Fruit fly (Drosophila melanogaster) whole organism, embryonic: ENCODE measurements around the gene CG42237.
A peak's percentile ranks its signal among the peaks of the same experiment; 100 is the strongest.

Source experiments
- Atf3 ChIP-seq: fragments of 200-800 bp; sonication (Bioruptor generic); optimal IDR thresholded peaks from 3 replicates; lab custom pipeline; 2016; ENCODE audit warnings: missing biosample characterization, missing genetic modification characterization
- CG10321 ChIP-seq: fragments of 200-800 bp; sonication (Bioruptor generic); IDR thresholded peaks from 2 replicates; pipeline ENCODE4 v1.3.6; 2022; ENCODE audit warnings: missing biosample characterization, missing genetic modification characterization
- CG10366 ChIP-seq: fragments of 200-800 bp; sonication (Bioruptor generic); IDR thresholded peaks from 2 replicates; pipeline ENCODE4 v1.3.6; 2022; ENCODE audit warnings: missing biosample characterization, missing genetic modification characterization
- CG10543 ChIP-seq: fragments of 200-800 bp; sonication (Bioruptor generic); optimal IDR thresholded peaks from 3 replicates; lab custom pipeline; 2017; ENCODE audit warnings: missing biosample characterization, mild to moderate bottlenecking, missing genetic modification characterization, moderate library complexity
- CG10959 ChIP-seq: fragments of 200-800 bp; sonication (Bioruptor generic); IDR thresholded peaks from 2 replicates; pipeline ENCODE4 v1.3.6; 2022; ENCODE audit warnings: missing biosample characterization, missing genetic modification characterization
- CG11093 ChIP-seq: fragments of 200-800 bp; sonication (Bioruptor generic); IDR thresholded peaks from 3 replicates; pipeline ENCODE4 v1.3.6; 2022; ENCODE audit warnings: missing biosample characterization, missing genetic modification characterization
- CG11456 ChIP-seq: fragments of 200-800 bp; sonication (Bioruptor generic); IDR thresholded peaks from 3 replicates; pipeline ENCODE4 v1.3.6; 2022; ENCODE audit warnings: missing biosample characterization, missing genetic modification characterization
- CG1233 ChIP-seq: fragments of 200-800 bp; sonication (Bioruptor generic); optimal IDR thresholded peaks from 4 replicates; lab custom pipeline; 2018; ENCODE audit warnings: missing biosample characterization, mild to moderate bottlenecking, missing genetic modification characterization
- CG13424 ChIP-seq: fragments of 200-800 bp; sonication (Bioruptor generic); optimal IDR thresholded peaks from 2 replicates; lab custom pipeline; 2019; ENCODE audit warnings: missing biosample characterization, mild to moderate bottlenecking, missing genetic modification characterization, moderate library complexity
- CG13624 ChIP-seq: fragments of 200-800 bp; sonication (Bioruptor generic); optimal IDR thresholded peaks from 2 replicates; lab custom pipeline; 2016; ENCODE audit warnings: missing biosample characterization, missing genetic modification characterization
- CG15011 ChIP-seq: fragments of 200-800 bp; sonication (Bioruptor generic); optimal IDR thresholded peaks from 3 replicates; lab custom pipeline; 2018; ENCODE audit warnings: missing biosample characterization, mild to moderate bottlenecking, missing genetic modification characterization
- CG18599 ChIP-seq: fragments of 200-800 bp; sonication (Bioruptor generic); optimal IDR thresholded peaks from 3 replicates; lab custom pipeline; 2017; ENCODE audit warnings: missing biosample characterization, missing genetic modification characterization, mild to moderate bottlenecking, moderate library complexity, missing genetic modification reagents
- CG32772 ChIP-seq: fragments of 200-800 bp; sonication (Bioruptor generic); IDR thresholded peaks from 2 replicates; pipeline ENCODE4 v1.3.6; 2022; ENCODE audit warnings: missing biosample characterization, missing genetic modification characterization
- CG4360 ChIP-seq: fragments of 200-800 bp; sonication (Bioruptor generic); IDR thresholded peaks from 2 replicates; pipeline ENCODE4 v1.3.6; 2022; ENCODE audit warnings: missing biosample characterization, missing genetic modification characterization
- CG4617 ChIP-seq: fragments of 200-800 bp; sonication (Bioruptor generic); optimal IDR thresholded peaks from 3 replicates; lab custom pipeline; 2016; ENCODE audit warnings: missing biosample characterization, missing genetic modification characterization, borderline replicate concordance
- CG6683 ChIP-seq: fragments of 200-800 bp; sonication (Bioruptor generic); optimal IDR thresholded peaks from 2 replicates; lab custom pipeline; 2017; ENCODE audit warnings: missing biosample characterization, mild to moderate bottlenecking, missing genetic modification characterization, missing genetic modification reagents
- CG6689 ChIP-seq: fragments of 200-800 bp; sonication (Bioruptor generic); IDR thresholded peaks from 2 replicates; pipeline ENCODE4 v1.3.6; 2022; ENCODE audit warnings: missing biosample characterization, missing genetic modification characterization
- CG7928 ChIP-seq: fragments of 200-800 bp; sonication (Bioruptor generic); optimal IDR thresholded peaks from 2 replicates; lab custom pipeline; 2017; ENCODE audit warnings: missing biosample characterization, mild to moderate bottlenecking, missing genetic modification characterization
- D ChIP-seq, 2 experiments: fragments of 200-800 bp in 1 of 2; fragments of >200 bp in 1 of 2; sonication (Bioruptor generic) in 1 of 2; optimal IDR thresholded peaks; 2 replicates in 1 of 2; 3 replicates in 1 of 2; lab custom pipeline; 2017; ENCODE audit warnings: mild to moderate bottlenecking in 1 of 2, missing biosample characterization in 1 of 2, missing genetic modification characterization in 1 of 2, missing genetic modification reagents in 1 of 2
- D19B ChIP-seq: fragments of 200-800 bp; sonication (Bioruptor generic); optimal IDR thresholded peaks from 2 replicates; lab custom pipeline; 2017; ENCODE audit warnings: missing biosample characterization, mild to moderate bottlenecking, missing genetic modification characterization
- Dad ChIP-seq: fragments of 200-800 bp; sonication (Bioruptor generic); optimal IDR thresholded peaks from 3 replicates; lab custom pipeline; 2016; ENCODE audit warnings: missing biosample characterization, missing genetic modification characterization
- Dip2 ChIP-seq: fragments of 200-800 bp; sonication (Bioruptor generic); IDR thresholded peaks from 2 replicates; pipeline ENCODE4 v1.3.6; 2022; ENCODE audit warnings: missing biosample characterization, missing genetic modification characterization
- Dref ChIP-seq: fragments of 200-800 bp; sonication (Bioruptor generic); IDR thresholded peaks from 2 replicates; pipeline ENCODE4 v1.3.6; 2022; ENCODE audit warnings: missing biosample characterization, missing genetic modification characterization
- Eip74EF ChIP-seq, 2 experiments: fragments of 200-800 bp in 1 of 2; fragments of >200 bp in 1 of 2; sonication (Bioruptor generic) in 1 of 2; optimal IDR thresholded peaks; 2 replicates each; lab custom pipeline; 2017 to 2019; ENCODE audit warnings: missing biosample characterization in 2 of 2, missing genetic modification characterization in 2 of 2, mild to moderate bottlenecking in 1 of 2, moderate library complexity in 1 of 2
- Ets97D ChIP-seq: fragments of 200-800 bp; sonication (Bioruptor generic); optimal IDR thresholded peaks from 3 replicates; lab custom pipeline; 2016; ENCODE audit warnings: missing biosample characterization, missing genetic modification characterization
- Gsc ChIP-seq: fragments of 200-800 bp; sonication (Bioruptor generic); IDR thresholded peaks from 2 replicates; pipeline ENCODE4 v1.3.6; 2022; ENCODE audit warnings: missing biosample characterization, missing genetic modification characterization
- HLHmδ ChIP-seq: fragments of 200-800 bp; sonication (Bioruptor generic); optimal IDR thresholded peaks from 2 replicates; lab custom pipeline; 2018; ENCODE audit warnings: missing biosample characterization, mild to moderate bottlenecking, missing genetic modification characterization, moderate library complexity
- Hand ChIP-seq: fragments of 200-800 bp; sonication (Bioruptor generic); optimal IDR thresholded peaks from 2 replicates; lab custom pipeline; 2017; ENCODE audit warnings: mild to moderate bottlenecking, missing biosample characterization, missing genetic modification reagents, missing genetic modification characterization
- HmgD ChIP-seq: fragments of 200-800 bp; sonication (Bioruptor generic); optimal IDR thresholded peaks from 3 replicates; lab custom pipeline; 2016; ENCODE audit warnings: missing biosample characterization, missing genetic modification characterization
- Hr51 ChIP-seq, 2 experiments: fragments of 200-800 bp; sonication (Bioruptor generic); optimal IDR thresholded peaks; 2 replicates in 1 of 2; 3 replicates in 1 of 2; lab custom pipeline; 2016 to 2018; ENCODE audit warnings: missing biosample characterization in 2 of 2, missing genetic modification characterization in 2 of 2, mild to moderate bottlenecking in 1 of 2, moderate library complexity in 1 of 2
- MTF-1 ChIP-seq: fragments of 200-800 bp; sonication (Bioruptor generic); optimal IDR thresholded peaks from 2 replicates; lab custom pipeline; 2018; ENCODE audit warnings: missing biosample characterization, mild to moderate bottlenecking, missing genetic modification characterization, borderline replicate concordance
- Ptx1 ChIP-seq: fragments of 200-800 bp; sonication (Bioruptor generic); IDR thresholded peaks from 2 replicates; pipeline ENCODE4 v1.3.6; 2022; ENCODE audit warnings: missing biosample characterization, missing genetic modification characterization
- Sox100B ChIP-seq: fragments of 200-800 bp; sonication (Bioruptor generic); optimal IDR thresholded peaks from 3 replicates; lab custom pipeline; 2018; ENCODE audit warnings: missing biosample characterization, mild to moderate bottlenecking, missing genetic modification characterization
- Spps ChIP-seq: fragments of 200-800 bp; sonication (Bioruptor generic); optimal IDR thresholded peaks from 2 replicates; lab custom pipeline; 2018; ENCODE audit warnings: missing biosample characterization, mild to moderate bottlenecking, missing genetic modification characterization
- ac ChIP-seq: fragments of 200-800 bp; sonication (Bioruptor generic); optimal IDR thresholded peaks from 3 replicates; lab custom pipeline; 2017; ENCODE audit warnings: missing biosample characterization, mild to moderate bottlenecking, missing genetic modification characterization
- bcd ChIP-seq: fragments of 200-800 bp; sonication (Bioruptor generic); optimal IDR thresholded peaks from 2 replicates; lab custom pipeline; 2017; ENCODE audit warnings: missing biosample characterization, mild to moderate bottlenecking, missing genetic modification characterization
- corto ChIP-seq: fragments of 200-800 bp; sonication (Bioruptor generic); optimal IDR thresholded peaks from 2 replicates; lab custom pipeline; 2016; ENCODE audit warnings: missing biosample characterization, mild to moderate bottlenecking, missing genetic modification characterization, moderate library complexity
- dm ChIP-seq: fragments of 200-800 bp; sonication (Bioruptor generic); optimal IDR thresholded peaks from 3 replicates; lab custom pipeline; 2016; ENCODE audit warnings: missing biosample characterization, missing genetic modification characterization
- dpn ChIP-seq, 2 experiments: fragments of 200-800 bp; sonication (Bioruptor generic); optimal IDR thresholded peaks; 3 replicates each; lab custom pipeline; 2016; ENCODE audit warnings: missing biosample characterization in 2 of 2, missing genetic modification characterization in 2 of 2
- fd102C ChIP-seq: fragments of 200-800 bp; sonication (Bioruptor generic); optimal IDR thresholded peaks from 2 replicates; lab custom pipeline; 2018; ENCODE audit warnings: missing biosample characterization, mild to moderate bottlenecking, missing genetic modification characterization, moderate library complexity
- gcm2 ChIP-seq: fragments of 200-800 bp; sonication (Bioruptor generic); optimal IDR thresholded peaks from 2 replicates; lab custom pipeline; 2016; ENCODE audit warnings: missing biosample characterization, missing genetic modification characterization
- grau ChIP-seq: fragments of 200-800 bp; optimal IDR thresholded peaks from 3 replicates; lab custom pipeline; 2019; ENCODE audit warnings: missing biosample characterization, mild to moderate bottlenecking, missing genetic modification characterization, moderate library complexity
- gt ChIP-seq: fragments of 200-800 bp; sonication (Bioruptor generic); IDR thresholded peaks from 2 replicates; pipeline ENCODE4 v1.3.6; 2022; ENCODE audit warnings: missing biosample characterization, missing genetic modification characterization
- lab ChIP-seq: fragments of 200-800 bp; sonication (Bioruptor generic); optimal IDR thresholded peaks from 3 replicates; lab custom pipeline; 2017; ENCODE audit warnings: missing biosample characterization, missing genetic modification characterization, mild to moderate bottlenecking, moderate library complexity, missing genetic modification reagents
- odd ChIP-seq: fragments of 200-800 bp; sonication (Bioruptor generic); optimal IDR thresholded peaks from 2 replicates; lab custom pipeline; 2017; ENCODE audit warnings: missing biosample characterization, mild to moderate bottlenecking, missing genetic modification characterization
- pnt ChIP-seq: fragments of 200-800 bp; sonication (Bioruptor generic); optimal IDR thresholded peaks from 3 replicates; lab custom pipeline; 2016; ENCODE audit warnings: missing biosample characterization, missing genetic modification characterization
- sd ChIP-seq: fragments of 200-800 bp; sonication (Bioruptor generic); optimal IDR thresholded peaks from 3 replicates; lab custom pipeline; 2018; ENCODE audit warnings: missing biosample characterization, mild to moderate bottlenecking, missing genetic modification characterization, moderate library complexity
- slou ChIP-seq: fragments of 200-800 bp; sonication (Bioruptor generic); optimal IDR thresholded peaks from 3 replicates; lab custom pipeline; 2016; ENCODE audit warnings: missing biosample characterization, missing genetic modification characterization
- slp2 ChIP-seq: fragments of 200-800 bp; sonication (Bioruptor generic); optimal IDR thresholded peaks from 2 replicates; lab custom pipeline; 2016; ENCODE audit warnings: missing biosample characterization, missing genetic modification characterization
- tll ChIP-seq, 2 experiments: fragments of 200-800 bp in 1 of 2; fragments of >200 bp in 1 of 2; sonication (Bioruptor generic) in 1 of 2; optimal IDR thresholded peaks; 2 replicates each; lab custom pipeline; 2017 to 2019; ENCODE audit warnings: missing biosample characterization in 2 of 2, missing genetic modification characterization in 2 of 2, mild to moderate bottlenecking in 1 of 2, moderate library complexity in 1 of 2

CG42237 gene

dm6 chrX:13143100-13143499 is 28.2 kb downstream of the CG42237 start (continued):
- no peak for TF ChIP-seq CG4360 (GFP tag; lab: Robert Waterston, UW)
- TF ChIP-seq CG32772 (GFP tag; lab: Robert Waterston, UW): 0 out of 2 replicates have a peak, but pooled peaks have one; percentile 35
- no peak for TF ChIP-seq sd (tag; lab: Kevin White, UChicago)
- peak in 1 of 2 experiments; percentile 78 for TF ChIP-seq Hr51 (GFP tag; optimal IDR thresholded peaks at IDR 0.05; lab: Kevin White, UChicago)
- TF ChIP-seq grau (tag; lab: Kevin White, UChicago): peak; percentile 35
- TF ChIP-seq Sox100B (GFP tag; lab: Kevin White, UChicago): peak; percentile 45
- no peak for TF ChIP-seq CG18599 (GFP tag; lab: Kevin White, UChicago)
- TF ChIP-seq odd (GFP tag; lab: Kevin White, UChicago): no peak
- TF ChIP-seq corto (GFP tag; lab: Kevin White, UChicago): no peak
- TF ChIP-seq CG11093 (GFP tag; lab: Robert Waterston, UW): no peak
- no peak for TF ChIP-seq tll (GFP tag; optimal IDR thresholded peaks at IDR 0.05; lab: Kevin White, UChicago)
- TF ChIP-seq pnt (GFP tag; lab: Kevin White, UChicago): no peak
- no peak for TF ChIP-seq Spps (tag; lab: Kevin White, UChicago)
- TF ChIP-seq Eip74EF (GFP tag; optimal IDR thresholded peaks at IDR 0.05; lab: Kevin White, UChicago): no peak
- no peak for TF ChIP-seq HLHmδ (GFP tag; lab: Kevin White, UChicago)
- TF ChIP-seq ac (GFP tag; lab: Kevin White, UChicago): no peak
- peak; percentile 66 for TF ChIP-seq Ptx1
- peak in 1 of 2 experiments; percentile 36 for TF ChIP-seq dpn (GFP tag; optimal IDR thresholded peaks at IDR 0.05; lab: Kevin White, UChicago)
- no peak for TF ChIP-seq CG15011 (GFP tag; lab: Kevin White, UChicago)
- TF ChIP-seq D19B (GFP tag; lab: Kevin White, UChicago): no peak
- TF ChIP-seq bcd: peak; percentile 9
- TF ChIP-seq CG6689 (GFP tag; lab: Robert Waterston, UW): peak; percentile 66
- TF ChIP-seq lab: peak; percentile 18
- no peak for TF ChIP-seq slou
- no peak for TF ChIP-seq dm (GFP tag; lab: Kevin White, UChicago)
- TF ChIP-seq Ets97D (GFP tag; lab: Kevin White, UChicago): no peak
- TF ChIP-seq gt (GFP tag; lab: Robert Waterston, UW): no peak
- TF ChIP-seq CG10959 (GFP tag; lab: Robert Waterston, UW): no peak
- TF ChIP-seq CG10543 (GFP tag; lab: Kevin White, UChicago): no peak
- no peak for TF ChIP-seq D (optimal IDR thresholded peaks at IDR 0.05; lab: Kevin White, UChicago)
- peak; percentile 23 for TF ChIP-seq D (GFP tag; optimal IDR thresholded peaks at IDR 0.05; lab: Kevin White, UChicago)
- no peak for TF ChIP-seq Dref
- TF ChIP-seq Dip2 (GFP tag; lab: Robert Waterston, UW): no peak
- TF ChIP-seq CG1233 (GFP tag; lab: Kevin White, UChicago): no peak
- TF ChIP-seq HmgD (GFP tag; lab: Kevin White, UChicago): no peak
- TF ChIP-seq Atf3 (GFP tag; lab: Kevin White, UChicago): no peak
- TF ChIP-seq MTF-1: no peak
- TF ChIP-seq CG10321 (GFP tag; lab: Robert Waterston, UW): no peak
- TF ChIP-seq Gsc (GFP tag; lab: Robert Waterston, UW): no peak
- no peak for TF ChIP-seq CG4617
- no peak for TF ChIP-seq CG6683 (GFP tag; lab: Kevin White, UChicago)
- no peak for TF ChIP-seq Hand
- no peak for TF ChIP-seq gcm2 (GFP tag; lab: Kevin White, UChicago)
- peak; percentile 54 for TF ChIP-seq CG10366 (GFP tag; lab: Robert Waterston, UW)
- no peak for TF ChIP-seq Dad
- peak; percentile 10 for TF ChIP-seq fd102C (GFP tag; lab: Kevin White, UChicago)
- peak; percentile 55 for TF ChIP-seq CG13424 (tag; lab: Kevin White, UChicago)
- TF ChIP-seq slp2 (GFP tag; lab: Kevin White, UChicago): no peak
- TF ChIP-seq CG7928 (GFP tag; lab: Kevin White, UChicago): no peak
- TF ChIP-seq CG11456 (GFP tag; lab: Robert Waterston, UW): 0 out of 3 replicates have a peak, but pooled peaks have one; percentile 40
- no peak for TF ChIP-seq CG13624
